Worm (Caenorhabditis elegans): ENCODE measurements around the gene saps-1.

- TF ChIP-seq nhr-237 (tag; optimal IDR thresholded peaks at IDR 0.05) = no peak
- TF ChIP-seq snpc-4 (tag; optimal IDR thresholded peaks at IDR 0.05) = no peak
- no peak for TF ChIP-seq jun-1 (tag; optimal IDR thresholded peaks at IDR 0.05)
- no peak for TF ChIP-seq ztf-11 (tag; optimal IDR thresholded peaks at IDR 0.05)
- TF ChIP-seq fkh-10 (GFP tag; optimal IDR thresholded peaks at IDR 0.05) = no peak
- no peak for TF ChIP-seq sptf-1 (tag; optimal IDR thresholded peaks at IDR 0.05)
- no peak for TF ChIP-seq nhr-76 (tag; optimal IDR thresholded peaks at IDR 0.05)
- no peak for TF ChIP-seq egl-13 (tag; optimal IDR thresholded peaks at IDR 0.05)
- no peak for TF ChIP-seq ama-1 (optimal IDR thresholded peaks at IDR 0.05)
These were observed 26.7 kb upstream of the saps-1 start for ce11 chrII:11270829-11271228.

Data from whole organism, L1 larva.